Worm (Caenorhabditis elegans) whole organism, L4 larva: ENCODE results near the gene C25G4.7.

Source experiments
- ama-1 ChIP-seq: fragments of 150-350 bp; optimal IDR thresholded peaks from 2 replicates; lab custom pipeline; 2014; ENCODE audit warnings: inconsistent platforms, mixed read lengths
- nhr-76 ChIP-seq: fragments of 150-350 bp; optimal IDR thresholded peaks from 2 replicates; lab custom pipeline; 2014; ENCODE audit warnings: missing biosample characterization, missing genetic modification characterization

ce11 chrIV:12416629-12417404 lies 39.9 kb upstream of the C25G4.7 start:
- no peak for TF ChIP-seq ama-1
- TF ChIP-seq nhr-76, result no peak
